Fruit fly (Drosophila melanogaster) whole organism, wandering third instar larva: ENCODE results near the gene glob1.

ENCODE experiments used
- CG32264 ChIP-seq: fragments of 200-800 bp; sonication (Bioruptor generic); optimal IDR thresholded peaks from 2 replicates; lab custom pipeline; 2016; ENCODE audit warnings: missing biosample characterization, missing genetic modification characterization
- HLH106 ChIP-seq: fragments of 200-800 bp; optimal IDR thresholded peaks from 3 replicates; lab custom pipeline; 2019; ENCODE audit warnings: missing biosample characterization, mild to moderate bottlenecking, missing genetic modification characterization, moderate library complexity
- Hr83 ChIP-seq: fragments of 200-300 bp; sonication (Bioruptor generic); optimal IDR thresholded peaks from 2 replicates; lab custom pipeline; 2016; ENCODE audit warnings: missing biosample characterization, mild to moderate bottlenecking, missing genetic modification characterization, moderate library complexity; ENCODE audit not compliant: poor library complexity, severe bottlenecking
- Rel ChIP-seq, 2 experiments: fragments of 200-800 bp; sonication (Bioruptor generic) in 1 of 2; optimal IDR thresholded peaks; 2 replicates in 1 of 2; 3 replicates in 1 of 2; lab custom pipeline; 2016 to 2019; ENCODE audit warnings: mild to moderate bottlenecking in 2 of 2, missing biosample characterization in 2 of 2, missing genetic modification characterization in 2 of 2, moderate library complexity in 1 of 2
- rgr ChIP-seq: fragments of 200-800 bp; sonication (Bioruptor generic); optimal IDR thresholded peaks from 3 replicates; lab custom pipeline; 2016; ENCODE audit warnings: missing biosample characterization, mild to moderate bottlenecking, missing genetic modification characterization
- tai ChIP-seq: sonication (Bioruptor generic); optimal IDR thresholded peaks from 2 replicates; lab custom pipeline; 2016; ENCODE audit warnings: missing biosample characterization, missing genetic modification characterization
- usp ChIP-seq: fragments of >200 bp; optimal IDR thresholded peaks from 2 replicates; lab custom pipeline; 2017; ENCODE audit warnings: missing biosample characterization, missing genetic modification characterization

dm6 chr3R:15853347-15853746 is 51.1 kb downstream of the glob1 start, which contains the start of gene cv-d:
- TF ChIP-seq Rel (GFP tag; optimal IDR thresholded peaks at IDR 0.05; lab: Kevin White, UChicago): no peak
- peak; percentile 0 for TF ChIP-seq Rel (tag; optimal IDR thresholded peaks at IDR 0.05; lab: Kevin White, UChicago)
- no peak for TF ChIP-seq tai (GFP tag; lab: Kevin White, UChicago)
- TF ChIP-seq CG32264 (GFP tag; lab: Kevin White, UChicago): no peak
- TF ChIP-seq rgr: no peak
- TF ChIP-seq Hr83 (GFP tag; lab: Kevin White, UChicago): no peak
- TF ChIP-seq HLH106: no peak
- TF ChIP-seq usp (GFP tag; lab: Kevin White, UChicago): no peak
